Worm (Caenorhabditis elegans): Measurements from ENCODE around the gene F56C3.4.

ce11 chrX:1367416-1367815 is 6.9 kb upstream of the F56C3.4 start, which contains the start of gene dgn-2:
- TF ChIP-seq mdl-1 (tag; optimal IDR thresholded peaks at IDR 0.05) (no peak), daf-16 (GFP tag; optimal IDR thresholded peaks at IDR 0.05) (no peak), daf-16 (tag; optimal IDR thresholded peaks at IDR 0.05) (no peak), set-16 (GFP tag; IDR thresholded peaks at IDR 0.05) (no peak), ztf-11 (tag; optimal IDR thresholded peaks at IDR 0.05) (no peak), nhr-76 (tag; optimal IDR thresholded peaks at IDR 0.05) (no peak), dmd-9 (GFP tag; IDR thresholded peaks at IDR 0.05) (no peak), fkh-10 (GFP tag; optimal IDR thresholded peaks at IDR 0.05) (no peak), lin-29 (GFP tag; IDR thresholded peaks at IDR 0.05) (no peak), ces-1 (GFP tag; optimal IDR thresholded peaks at IDR 0.05) (no peak), D1046.2 (GFP tag; IDR thresholded peaks at IDR 0.05) (no peak), nhr-237 (tag; optimal IDR thresholded peaks at IDR 0.05) (no peak)

Measured in whole organism, L4 larva.